Fruit fly (Drosophila melanogaster): Measurements from ENCODE around the gene btl.

The btl gene

dm6 chr3L:14111411-14111810 is 35.8 kb downstream of the btl start (continued):
- TF ChIP-seq dysf (GFP tag; IDR thresholded peaks at IDR 0.05) (peak; percentile 86), so (GFP tag; IDR thresholded peaks at IDR 0.05) (no peak), Hmr (GFP tag; optimal IDR thresholded peaks at IDR 0.05) (peak; percentile 84), CG1603 (tag; optimal IDR thresholded peaks at IDR 0.05) (peak; percentile 89), Chrac-16 (GFP tag; optimal IDR thresholded peaks at IDR 0.05) (peak; percentile 92), lov (optimal IDR thresholded peaks at IDR 0.05) (no peak), lov (GFP tag; IDR thresholded peaks at IDR 0.05) (no peak), CG2199 (GFP tag; IDR thresholded peaks at IDR 0.05) (peak; percentile 79; the same call in 2 of the 3 replicates), CG10321 (GFP tag; IDR thresholded peaks at IDR 0.05) (no peak), CG15601 (tag; optimal IDR thresholded peaks at IDR 0.05) (peak; percentile 82), CG4707 (GFP tag; optimal IDR thresholded peaks at IDR 0.05) (peak; percentile 33), CG9609 (GFP tag; optimal IDR thresholded peaks at IDR 0.05) (peak; percentile 89), CG8924 (tag; optimal IDR thresholded peaks at IDR 0.05) (peak; percentile 11), cato (GFP tag; optimal IDR thresholded peaks at IDR 0.05; ENCODE audit: borderline replicate concordance) (peak; percentile 61), CG18599 (GFP tag; optimal IDR thresholded peaks at IDR 0.05) (no peak), abd-A (tag; optimal IDR thresholded peaks at IDR 0.05) (no peak), lmd (GFP tag; IDR thresholded peaks at IDR 0.05) (peak; percentile 87), da (GFP tag; optimal IDR thresholded peaks at IDR 0.05) (peak; percentile 86), CG16863 (GFP tag; optimal IDR thresholded peaks at IDR 0.05) (peak; percentile 70), CG10565 (GFP tag; optimal IDR thresholded peaks at IDR 0.05) (no peak), lola (GFP tag; optimal IDR thresholded peaks at IDR 0.05) (peak in 1 of 3 experiments; percentile 54), Ada2b (GFP tag; IDR thresholded peaks at IDR 0.05) (peak; percentile 39; the same call in 1 of the 2 replicates), CG7928 (GFP tag; optimal IDR thresholded peaks at IDR 0.05) (no peak), CG32532 (GFP tag; IDR thresholded peaks at IDR 0.05) (peak; percentile 92), CG11456 (GFP tag; IDR thresholded peaks at IDR 0.05) (peak; percentile 98), CG4404 (GFP tag; IDR thresholded peaks at IDR 0.05) (peak; percentile 70), ab (GFP tag; optimal IDR thresholded peaks at IDR 0.05) (peak; percentile 50), vfl (GFP tag; optimal IDR thresholded peaks at IDR 0.05) (peak; percentile 64), CG34224 (GFP tag; IDR thresholded peaks at IDR 0.05; ENCODE audit: partially characterized antibody) (no peak), ssp (GFP tag; IDR thresholded peaks at IDR 0.05) (peak; percentile 81), CG11560 (tag; IDR thresholded peaks at IDR 0.05) (peak; percentile 77), Hr39 (optimal IDR thresholded peaks at IDR 0.05) (no peak), grn (GFP tag; optimal IDR thresholded peaks at IDR 0.05) (peak; percentile 48), CG12219 (GFP tag; optimal IDR thresholded peaks at IDR 0.05) (peak; percentile 12), E2f2 (GFP tag; IDR thresholded peaks at IDR 0.05) (peak; percentile 28; the same call in 1 of the 2 replicates), amos (GFP tag; IDR thresholded peaks at IDR 0.05; ENCODE audit: partially characterized antibody) (peak; percentile 84), Mad (GFP tag; optimal IDR thresholded peaks at IDR 0.05) (peak; percentile 72), CG8944 (GFP tag; optimal IDR thresholded peaks at IDR 0.05) (peak; percentile 92), CG6765 (GFP tag; optimal IDR thresholded peaks at IDR 0.05) (no peak), mam (GFP tag; optimal IDR thresholded peaks at IDR 0.05) (peak; percentile 89), Usf (GFP tag; optimal IDR thresholded peaks at IDR 0.05) (peak; percentile 60), trh (GFP tag; optimal IDR thresholded peaks at IDR 0.05) (peak; percentile 62), CG12769 (tag; optimal IDR thresholded peaks at IDR 0.05) (peak; percentile 74), CG7786 (GFP tag; optimal IDR thresholded peaks at IDR 0.05) (peak; percentile 80), CG12744 (GFP tag; optimal IDR thresholded peaks at IDR 0.05) (peak; percentile 71), CG33213 (GFP tag; optimal IDR thresholded peaks at IDR 0.05) (peak; percentile 85), stc (GFP tag; IDR thresholded peaks at IDR 0.05) (peak; percentile 38; the same call in 1 of the 2 replicates), MTF-1 (GFP tag; optimal IDR thresholded peaks at IDR 0.05; ENCODE audit: borderline replicate concordance) (no peak), run (tag; optimal IDR thresholded peaks at IDR 0.05) (peak; percentile 21), CG12391 (tag; optimal IDR thresholded peaks at IDR 0.05) (peak; percentile 64), CG10654 (GFP tag; optimal IDR thresholded peaks at IDR 0.05) (peak; percentile 73), jumu (GFP tag; optimal IDR thresholded peaks at IDR 0.05) (peak; percentile 86)
